Fruit fly (Drosophila melanogaster) whole organism, wandering third instar larva: ENCODE results near the gene CG31174.

Source experiments
- Dfd ChIP-seq: fragments of >200 bp; optimal IDR thresholded peaks from 2 replicates; lab custom pipeline; 2017; ENCODE audit warnings: missing biosample characterization, missing genetic modification characterization
- Hr78 ChIP-seq: fragments of >200 bp; optimal IDR thresholded peaks from 2 replicates; lab custom pipeline; 2017; ENCODE audit warnings: missing biosample characterization, missing genetic modification characterization
- Mio ChIP-seq: sonication (Bioruptor generic); optimal IDR thresholded peaks from 2 replicates; lab custom pipeline; 2016; ENCODE audit warnings: missing biosample characterization, missing genetic modification characterization
- Myc ChIP-seq: fragments of >200 bp; optimal IDR thresholded peaks from 2 replicates; lab custom pipeline; 2017
- N ChIP-seq: fragments of >200 bp; optimal IDR thresholded peaks from 2 replicates; lab custom pipeline; 2018; ENCODE audit warnings: missing biosample characterization, missing external identifiers, missing genetic modification characterization
- Vsx2 ChIP-seq: fragments of 200-300, 225-300 bp; sonication (Bioruptor generic); optimal IDR thresholded peaks from 2 replicates; lab custom pipeline; 2018; ENCODE audit warnings: missing biosample characterization, missing genetic modification characterization; ENCODE audit not compliant: partially characterized antibody
- dl ChIP-seq, 2 experiments: fragments of 175-275, 200-275 bp in 1 of 2; fragments of 200-275 bp in 1 of 2; sonication (Bioruptor generic); optimal IDR thresholded peaks; lab custom pipeline; 2018; ENCODE audit warnings: mild to moderate bottlenecking in 2 of 2, missing biosample characterization in 2 of 2, missing genetic modification characterization in 2 of 2, moderate library complexity in 2 of 2; ENCODE audit not compliant: partially characterized antibody in 2 of 2, insufficient read depth in 1 of 2
- lola ChIP-seq: fragments of >200 bp; optimal IDR thresholded peaks from 2 replicates; lab custom pipeline; 2017; ENCODE audit warnings: missing biosample characterization, missing genetic modification characterization
- pan ChIP-seq: fragments of >200 bp; optimal IDR thresholded peaks from 2 replicates; lab custom pipeline; 2017
- psq ChIP-seq: fragments of 200-800 bp; sonication (Bioruptor generic); optimal IDR thresholded peaks from 3 replicates; lab custom pipeline; 2017; ENCODE audit warnings: missing biosample characterization, mild to moderate bottlenecking, missing genetic modification characterization, moderate library complexity
- sv ChIP-seq: fragments of 200-800 bp; sonication (Bioruptor generic); optimal IDR thresholded peaks from 3 replicates; lab custom pipeline; 2016; ENCODE audit warnings: missing biosample characterization, missing genetic modification characterization

dm6 chr3R:21845165-21845564 lies 24.1 kb downstream of the CG31174 start, which contains the start of gene Gr93c:
- TF ChIP-seq sv (GFP tag; lab: Kevin White, UChicago) (no peak), Vsx2 (GFP tag; lab: Kevin White, UChicago) (no peak), Dfd (GFP tag; lab: Kevin White, UChicago) (no peak), psq (GFP tag; lab: Kevin White, UChicago) (no peak), pan (lab: Kevin White, UChicago) (no peak), lola (GFP tag; lab: Kevin White, UChicago) (no peak), Mio (GFP tag; lab: Kevin White, UChicago) (no peak), dl (GFP tag; optimal IDR thresholded peaks at IDR 0.05; lab: Kevin White, UChicago; ENCODE audit: insufficient read depth in 1 of 2, partially characterized antibody in 2 of 2) (no peak), N (GFP tag; lab: Kevin White, UChicago) (no peak), Myc (lab: Kevin White, UChicago) (no peak), Hr78 (no peak)
